Worm (Caenorhabditis elegans): ENCODE measurements around the gene C07H6.9.
A peak's percentile ranks its signal among the peaks of the same experiment; 100 is the strongest.
"Not testable (repeated sequence)": the region's sequence is repeated elsewhere in the genome, so short reads cannot be mapped to it uniquely, and the experiment has no call there.

Gene C07H6.9

DNA sequence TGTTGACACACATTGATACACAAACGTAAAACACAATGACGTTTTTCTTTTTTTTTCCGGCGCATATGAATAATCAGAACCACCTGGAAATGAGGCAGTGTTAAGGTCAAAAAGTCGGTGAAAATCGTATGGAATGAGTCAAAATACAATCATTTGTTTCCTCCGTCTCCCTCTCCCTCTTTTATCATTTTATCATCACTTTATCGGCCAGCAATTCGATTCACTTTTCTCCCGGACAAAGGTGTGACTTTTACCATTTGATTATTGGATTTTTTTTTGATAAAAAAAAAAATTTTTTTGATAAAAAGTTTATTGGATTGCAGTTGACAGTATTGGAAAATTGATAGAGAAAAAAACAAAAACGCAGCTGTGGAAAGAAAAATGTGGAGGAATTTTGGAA, 20.3 kb downstream of the C07H6.9 start:
- TF ChIP-seq unc-86 (tag; optimal IDR thresholded peaks at IDR 0.05) (no peak), lin-14 (GFP tag; optimal IDR thresholded peaks at IDR 0.05) (peak; percentile 5), lin-35 (GFP tag; optimal IDR thresholded peaks at IDR 0.05) (peak in 1 of 2 experiments; percentile 4), elt-2 (tag; optimal IDR thresholded peaks at IDR 0.05) (peak; percentile 89), tlp-1 (tag; optimal IDR thresholded peaks at IDR 0.05) (peak; percentile 53), fkh-4 (tag; optimal IDR thresholded peaks at IDR 0.05; ENCODE audit: borderline replicate concordance) (no peak), sox-4 (tag; optimal IDR thresholded peaks at IDR 0.05) (no peak), blmp-1 (tag; optimal IDR thresholded peaks at IDR 0.05) (peak; percentile 39), unc-98 (GFP tag; IDR thresholded peaks at IDR 0.05) (no peak), fkh-10 (GFP tag; optimal IDR thresholded peaks at IDR 0.05) (no peak), nhr-90 (tag; optimal IDR thresholded peaks at IDR 0.05; ENCODE audit: poor library complexity) (no peak), ceh-63 (GFP tag; optimal IDR thresholded peaks at IDR 0.05) (no peak)

- TF ChIP-seq lir-3 (tag; optimal IDR thresholded peaks at IDR 0.05; ENCODE audit: poor library complexity); F16B12.6 (tag; optimal IDR thresholded peaks at IDR 0.05); nhr-71 (tag; optimal IDR thresholded peaks at IDR 0.05): not testable (repeated sequence)
These were observed 30.3 kb downstream of the C07H6.9 start, which contains the start of gene H14A12.5 for ce11 chrIII:7468980-7469379. TSS of gene H14A12.5 (minus strand) at chrIII:7469080.

ce11 chrIII:7465347-7465746, 33.9 kb downstream of the C07H6.9 start, which contains the start of gene fum-1:
TSS of gene fum-1 (plus strand) at chrIII:7465605.
- TF ChIP-seq swsn-7 (tag; optimal IDR thresholded peaks at IDR 0.05) (peak; percentile 7), irx-1 (tag; optimal IDR thresholded peaks at IDR 0.05) (no peak), fkh-8 (tag; optimal IDR thresholded peaks at IDR 0.05) (peak; percentile 13), aly-2 (tag; optimal IDR thresholded peaks at IDR 0.05) (no peak), nhr-28 (tag; optimal IDR thresholded peaks at IDR 0.05) (no peak), aha-1 (tag; optimal IDR thresholded peaks at IDR 0.05) (no peak), lin-15B (tag; optimal IDR thresholded peaks at IDR 0.05) (no peak), grh-1 (GFP tag; IDR thresholded peaks at IDR 0.05) (peak; percentile 74), C04F5.9 (tag; optimal IDR thresholded peaks at IDR 0.05) (no peak), sox-4 (tag; optimal IDR thresholded peaks at IDR 0.05) (no peak), egl-27 (tag; optimal IDR thresholded peaks at IDR 0.05) (no peak), elt-2 (tag; optimal IDR thresholded peaks at IDR 0.05) (peak; percentile 10), unc-30 (tag; optimal IDR thresholded peaks at IDR 0.05) (no peak), ceh-8 (GFP tag; optimal IDR thresholded peaks at IDR 0.05) (no peak), ceh-88 (GFP tag; IDR thresholded peaks at IDR 0.05) (no peak), alr-1 (tag; optimal IDR thresholded peaks at IDR 0.05; ENCODE audit: borderline replicate concordance) (no peak), zag-1 (tag; optimal IDR thresholded peaks at IDR 0.05) (no peak), Y116A8C.19 (tag; optimal IDR thresholded peaks at IDR 0.05; ENCODE audit: borderline replicate concordance) (no peak), ceh-82 (tag; optimal IDR thresholded peaks at IDR 0.05) (peak in 2 of 3 experiments; percentile 20 to 24), unc-62 (GFP tag; optimal IDR thresholded peaks at IDR 0.05) (no peak), nhr-76 (tag; optimal IDR thresholded peaks at IDR 0.05) (no peak), mdl-1 (tag; optimal IDR thresholded peaks at IDR 0.05) (peak in 1 of 2 experiments; percentile 77), tlp-1 (tag; optimal IDR thresholded peaks at IDR 0.05) (no peak), nhr-85 (tag) (peak; percentile 91), hpl-2 (GFP tag; optimal IDR thresholded peaks at IDR 0.05) (no peak), unc-130 (tag; optimal IDR thresholded peaks at IDR 0.05) (no peak), fos-1 (tag; optimal IDR thresholded peaks at IDR 0.05) (peak; percentile 7), nhr-20 (tag; optimal IDR thresholded peaks at IDR 0.05) (peak; percentile 56), pax-3 (tag; optimal IDR thresholded peaks at IDR 0.05) (no peak), ztf-11 (tag; optimal IDR thresholded peaks at IDR 0.05) (no peak), sup-37 (GFP tag; optimal IDR thresholded peaks at IDR 0.05) (no peak), snpc-4 (tag; optimal IDR thresholded peaks at IDR 0.05) (no peak), fkh-4 (tag; optimal IDR thresholded peaks at IDR 0.05; ENCODE audit: borderline replicate concordance) (no peak), mab-9 (GFP tag; IDR thresholded peaks at IDR 0.05) (no peak), lin-39 (tag; optimal IDR thresholded peaks at IDR 0.05) (peak; percentile 8), mef-2 (tag; optimal IDR thresholded peaks at IDR 0.05) (no peak), efl-1 (optimal IDR thresholded peaks at IDR 0.05) (peak; percentile 61 to 69), efl-1 (GFP tag; optimal IDR thresholded peaks at IDR 0.05 in 1 of 2) (peak; percentile 48 to 80), lin-35 (GFP tag; optimal IDR thresholded peaks at IDR 0.05) (peak; percentile 28 to 69), nhr-71 (tag; optimal IDR thresholded peaks at IDR 0.05) (peak; percentile 64)
